Fruit fly (Drosophila melanogaster) whole organism, pupa: Measurements from ENCODE around the gene CG6770.

ENCODE experiments used
- CG10348 ChIP-seq: fragments of 200-800 bp; sonication (Bioruptor generic); IDR thresholded peaks from 2 replicates; pipeline ENCODE4 v1.3.6; 2022; ENCODE audit warnings: missing biosample characterization, missing genetic modification characterization
- CG12605 ChIP-seq: fragments of 200-800 bp; sonication (Bioruptor generic); IDR thresholded peaks from 2 replicates; pipeline ENCODE4 v1.3.6; 2022; ENCODE audit warnings: missing biosample characterization, missing genetic modification characterization
- CG13204 ChIP-seq: fragments of 200-800 bp; sonication (Bioruptor generic); optimal IDR thresholded peaks from 2 replicates; lab custom pipeline; 2018; ENCODE audit warnings: missing biosample characterization, mild to moderate bottlenecking, missing genetic modification characterization, moderate library complexity
- CG14655 ChIP-seq: fragments of 200-800 bp; sonication (Bioruptor generic); optimal IDR thresholded peaks from 3 replicates; lab custom pipeline; 2017; ENCODE audit warnings: mild to moderate bottlenecking, missing biosample characterization, missing genetic modification reagents, missing genetic modification characterization
- CG15710 ChIP-seq: fragments of 200-800 bp; sonication (Bioruptor generic); optimal IDR thresholded peaks from 2 replicates; lab custom pipeline; 2018; ENCODE audit warnings: missing biosample characterization, mild to moderate bottlenecking, missing genetic modification characterization, moderate library complexity
- CG17806 ChIP-seq: fragments of 200-800 bp; sonication (Bioruptor generic); optimal IDR thresholded peaks from 2 replicates; lab custom pipeline; 2018; ENCODE audit warnings: missing biosample characterization, mild to moderate bottlenecking, missing genetic modification characterization, moderate library complexity
- CG32121 ChIP-seq: fragments of 200-800 bp; sonication (Bioruptor generic); IDR thresholded peaks from 2 replicates; pipeline ENCODE4 v1.3.6; 2022; ENCODE audit warnings: missing biosample characterization, missing genetic modification characterization
- CG34367 ChIP-seq: fragments of 200-800 bp; sonication (Bioruptor generic); optimal IDR thresholded peaks from 2 replicates; lab custom pipeline; 2018; ENCODE audit warnings: missing biosample characterization, mild to moderate bottlenecking, missing genetic modification characterization
- CG4496 ChIP-seq: fragments of 200-800 bp; sonication (Bioruptor generic); IDR thresholded peaks from 3 replicates; pipeline ENCODE4 v1.3.6; 2022; ENCODE audit warnings: missing biosample characterization, missing genetic modification characterization
- CG8159 ChIP-seq: fragments of 200-800 bp; sonication (Bioruptor generic); optimal IDR thresholded peaks from 3 replicates; lab custom pipeline; 2018; ENCODE audit warnings: missing biosample characterization, mild to moderate bottlenecking, missing genetic modification characterization, moderate library complexity
- CG8301 ChIP-seq: fragments of 200-800 bp; sonication (Bioruptor generic); optimal IDR thresholded peaks from 2 replicates; lab custom pipeline; 2018; ENCODE audit warnings: missing biosample characterization, mild to moderate bottlenecking, missing genetic modification characterization
- CG9948 ChIP-seq: fragments of 200-800 bp; sonication (Bioruptor generic); optimal IDR thresholded peaks from 2 replicates; lab custom pipeline; 2018; ENCODE audit warnings: missing biosample characterization, mild to moderate bottlenecking, missing genetic modification characterization, moderate library complexity
- D1 ChIP-seq: fragments of 200-800 bp; sonication (Bioruptor generic); optimal IDR thresholded peaks from 2 replicates; lab custom pipeline; 2018; ENCODE audit warnings: missing biosample characterization, mild to moderate bottlenecking, missing genetic modification characterization, moderate library complexity
- EcR ChIP-seq: fragments of 200-800 bp; sonication (Bioruptor generic); optimal IDR thresholded peaks from 3 replicates; lab custom pipeline; 2019; ENCODE audit warnings: missing biosample characterization, missing genetic modification characterization, mild to moderate bottlenecking, moderate library complexity, missing genetic modification reagents
- Ets98B ChIP-seq: fragments of 200-800 bp; sonication (Bioruptor generic); IDR thresholded peaks from 2 replicates; pipeline ENCODE4 v1.3.6; 2022; ENCODE audit warnings: missing biosample characterization, missing genetic modification characterization
- Pif1A ChIP-seq: fragments of 200-800 bp; sonication (Bioruptor generic); optimal IDR thresholded peaks from 3 replicates; lab custom pipeline; 2016; ENCODE audit warnings: missing biosample characterization, missing genetic modification characterization
- Pif1B ChIP-seq: fragments of 200-800 bp; sonication (Bioruptor generic); optimal IDR thresholded peaks from 3 replicates; lab custom pipeline; 2016; ENCODE audit warnings: missing biosample characterization, missing genetic modification characterization
- Snoo ChIP-seq: fragments of 200-800 bp; sonication (Bioruptor generic); optimal IDR thresholded peaks from 3 replicates; lab custom pipeline; 2017; ENCODE audit warnings: missing biosample characterization, mild to moderate bottlenecking, missing genetic modification characterization, inconsistent platforms
- fd96Ca ChIP-seq: fragments of 200-800 bp; sonication (Bioruptor generic); IDR thresholded peaks from 3 replicates; pipeline ENCODE4 v1.3.6; 2022; ENCODE audit warnings: missing biosample characterization, missing genetic modification characterization
- gl ChIP-seq: fragments of 200-800 bp; sonication (Bioruptor generic); optimal IDR thresholded peaks from 2 replicates; lab custom pipeline; 2018; ENCODE audit warnings: missing biosample characterization, mild to moderate bottlenecking, missing genetic modification characterization
- rn ChIP-seq: fragments of 200-800 bp; sonication (Bioruptor generic); IDR thresholded peaks from 2 replicates; pipeline ENCODE4 v1.3.6; 2022; ENCODE audit warnings: missing biosample characterization, missing genetic modification characterization

CG6770 gene

dm6 chr2L:12087442-12087841 lies 41.5 kb upstream of the CG6770 start:
- no peak for TF ChIP-seq Snoo (tag; lab: Kevin White, UChicago)
- no peak for TF ChIP-seq Pif1A (GFP tag; lab: Kevin White, UChicago)

dm6 chr2L:12085619-12086171 lies 39.8 kb upstream of the CG6770 start, which contains the start of gene prd:
prd (minus strand) TSS chr2L:12085827.
- no peak for TF ChIP-seq EcR (GFP tag; lab: Kevin White, UChicago)
- no peak for TF ChIP-seq CG34367 (tag; lab: Kevin White, UChicago)
- no peak for TF ChIP-seq Pif1B (GFP tag; lab: Kevin White, UChicago)
- TF ChIP-seq fd96Ca (GFP tag; lab: Robert Waterston, UW), result no peak
- TF ChIP-seq, all 21 proteins: peak for 0

- no peak for TF ChIP-seq D1
- TF ChIP-seq, all 21 proteins: peak for 0
These were observed 39.1 kb upstream of the CG6770 start for dm6 chr2L:12085010-12085409.

dm6 chr2L:12081118-12081665 lies 35.3 kb upstream of the CG6770 start:
- no peak for TF ChIP-seq CG4496
- TF ChIP-seq CG15710 (tag; lab: Kevin White, UChicago), result no peak
- TF ChIP-seq CG9948 (tag; lab: Kevin White, UChicago), result no peak
- no peak for TF ChIP-seq gl (tag; lab: Kevin White, UChicago)
- TF ChIP-seq Ets98B (GFP tag; lab: Robert Waterston, UW), result no peak
- TF ChIP-seq Pif1B (GFP tag; lab: Kevin White, UChicago), result no peak
- TF ChIP-seq Snoo (tag; lab: Kevin White, UChicago), result no peak
- TF ChIP-seq rn (GFP tag; lab: Robert Waterston, UW), result no peak
- TF ChIP-seq fd96Ca (GFP tag; lab: Robert Waterston, UW), result no peak
- no peak for TF ChIP-seq D1

- TF ChIP-seq CG13204 (GFP tag; lab: Kevin White, UChicago) (no peak), CG34367 (tag; lab: Kevin White, UChicago) (no peak), CG17806 (tag; lab: Kevin White, UChicago) (no peak), CG12605 (no peak), gl (tag; lab: Kevin White, UChicago) (no peak), Snoo (tag; lab: Kevin White, UChicago) (no peak), CG4496 (no peak), Pif1A (GFP tag; lab: Kevin White, UChicago) (no peak), fd96Ca (GFP tag; lab: Robert Waterston, UW) (no peak), Pif1B (GFP tag; lab: Kevin White, UChicago) (no peak), Ets98B (GFP tag; lab: Robert Waterston, UW) (no peak), EcR (GFP tag; lab: Kevin White, UChicago) (no peak), CG8159 (tag; lab: Kevin White, UChicago) (no peak), CG8301 (no peak), CG10348 (no peak)
These were observed 34.0 kb upstream of the CG6770 start for dm6 chr2L:12079827-12080381.

- TF ChIP-seq CG14655, result no peak
- no peak for TF ChIP-seq CG13204 (GFP tag; lab: Kevin White, UChicago)
- TF ChIP-seq fd96Ca (GFP tag; lab: Robert Waterston, UW), result no peak
- TF ChIP-seq CG8301, result no peak
- TF ChIP-seq Snoo (tag; lab: Kevin White, UChicago), result no peak
- no peak for TF ChIP-seq EcR (GFP tag; lab: Kevin White, UChicago)
- no peak for TF ChIP-seq CG32121
- no peak for TF ChIP-seq CG34367 (tag; lab: Kevin White, UChicago)
- no peak for TF ChIP-seq CG4496
- TF ChIP-seq CG12605, result no peak
- TF ChIP-seq CG9948 (tag; lab: Kevin White, UChicago), result no peak
- no peak for TF ChIP-seq Pif1B (GFP tag; lab: Kevin White, UChicago)
- TF ChIP-seq D1, result no peak
- TF ChIP-seq CG15710 (tag; lab: Kevin White, UChicago), result no peak
- TF ChIP-seq CG10348, result no peak
- no peak for TF ChIP-seq Ets98B (GFP tag; lab: Robert Waterston, UW)
- no peak for TF ChIP-seq rn (GFP tag; lab: Robert Waterston, UW)
- no peak for TF ChIP-seq Pif1A (GFP tag; lab: Kevin White, UChicago)
- TF ChIP-seq CG17806 (tag; lab: Kevin White, UChicago), result no peak
These were observed 32.8 kb upstream of the CG6770 start for dm6 chr2L:12078695-12079094.

dm6 chr2L:12078123-12078658 lies 32.3 kb upstream of the CG6770 start:
- TF ChIP-seq Snoo (tag; lab: Kevin White, UChicago) (no peak), CG15710 (tag; lab: Kevin White, UChicago) (no peak), Pif1A (GFP tag; lab: Kevin White, UChicago) (no peak), CG13204 (GFP tag; lab: Kevin White, UChicago) (no peak), CG9948 (tag; lab: Kevin White, UChicago) (no peak), gl (tag; lab: Kevin White, UChicago) (no peak), CG10348 (no peak), CG32121 (no peak), CG4496 (no peak), CG8301 (no peak), rn (GFP tag; lab: Robert Waterston, UW) (no peak)
